Worm (Caenorhabditis elegans) whole organism, midembryonic: ENCODE measurements around the gene C14C10.2.

Experiments
- T22C8.4 ChIP-seq: fragments of 200-800 bp; sonication (Bioruptor generic); IDR thresholded peaks from 2 replicates; pipeline ENCODE4 v1.3.6; 2022; ENCODE audit warnings: missing genetic modification characterization, missing compliant biosample characterization
- cog-1 ChIP-seq: sonication (generic microtip); optimal IDR thresholded peaks from 2 replicates; lab custom pipeline; 2016; ENCODE audit warnings: missing genetic modification characterization, missing compliant biosample characterization
- flt-1 ChIP-seq: fragments of 200-800 bp; sonication (Bioruptor generic); IDR thresholded peaks from 2 replicates; pipeline ENCODE4 v1.3.6; 2022; ENCODE audit warnings: missing genetic modification characterization, missing compliant biosample characterization
- klf-2 ChIP-seq: fragments of 200-800 bp; sonication (Bioruptor generic); conservative IDR thresholded peaks from 2 replicates; pipeline ENCODE4 v1.3.6; 2022; ENCODE audit warnings: missing genetic modification reagents, missing genetic modification characterization, missing compliant biosample characterization
- med-1 ChIP-seq: sonication (generic microtip); optimal IDR thresholded peaks from 2 replicates; lab custom pipeline; 2017; ENCODE audit warnings: missing genetic modification characterization, mild to moderate bottlenecking, missing compliant biosample characterization, antibody characterized with exemption, missing genetic modification reagents; ENCODE audit not compliant: insufficient read depth
- ref-1 ChIP-seq: fragments of 200-800 bp; sonication (Bioruptor generic); conservative IDR thresholded peaks from 2 replicates; pipeline ENCODE4 v1.3.6; 2022; ENCODE audit warnings: missing genetic modification reagents, missing genetic modification characterization, missing compliant biosample characterization
- tab-1 ChIP-seq: fragments of 200-800 bp; sonication (Bioruptor generic); IDR thresholded peaks from 2 replicates; pipeline ENCODE4 v1.3.6; 2022; ENCODE audit warnings: missing genetic modification characterization, missing compliant biosample characterization
- ztf-23 ChIP-seq: fragments of 200-800 bp; sonication (Bioruptor generic); IDR thresholded peaks from 2 replicates; pipeline ENCODE4 v1.3.6; 2022; ENCODE audit warnings: missing genetic modification reagents, missing genetic modification characterization, missing compliant biosample characterization
- ztf-29 ChIP-seq: fragments of 200-800 bp; sonication (Bioruptor generic); IDR thresholded peaks from 2 replicates; pipeline ENCODE4 v1.3.6; 2022; ENCODE audit warnings: missing genetic modification reagents, missing genetic modification characterization, missing compliant biosample characterization

C14C10.2 gene

DNA sequence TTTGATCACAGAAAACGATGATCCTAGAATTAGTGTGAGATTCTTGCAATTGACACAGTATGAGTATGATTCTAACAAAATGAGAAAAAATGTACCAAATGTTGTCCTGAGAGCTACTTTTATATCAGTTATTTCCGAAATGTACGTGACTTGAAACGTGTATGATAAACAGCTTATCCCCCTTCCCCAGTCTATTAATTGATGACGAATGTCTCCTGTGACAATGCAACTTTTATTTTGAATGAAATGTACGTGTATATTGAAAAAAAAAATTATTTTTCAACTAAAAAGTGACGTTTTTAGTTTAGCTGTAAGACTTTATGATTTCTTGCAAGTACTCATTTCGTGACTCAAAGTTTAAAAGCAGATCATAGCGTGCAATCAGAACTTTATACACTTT is 22.0 kb downstream of the C14C10.2 start:
- TF ChIP-seq ztf-29 (GFP tag; lab: Robert Waterston, UW) (no peak), med-1 (GFP tag; lab: Kevin White, UChicago) (no peak), ref-1 (no peak), cog-1 (no peak), klf-2 (GFP tag; lab: Robert Waterston, UW) (no peak), ztf-23 (GFP tag; lab: Robert Waterston, UW) (no peak), flt-1 (no peak), tab-1 (no peak)

DNA sequence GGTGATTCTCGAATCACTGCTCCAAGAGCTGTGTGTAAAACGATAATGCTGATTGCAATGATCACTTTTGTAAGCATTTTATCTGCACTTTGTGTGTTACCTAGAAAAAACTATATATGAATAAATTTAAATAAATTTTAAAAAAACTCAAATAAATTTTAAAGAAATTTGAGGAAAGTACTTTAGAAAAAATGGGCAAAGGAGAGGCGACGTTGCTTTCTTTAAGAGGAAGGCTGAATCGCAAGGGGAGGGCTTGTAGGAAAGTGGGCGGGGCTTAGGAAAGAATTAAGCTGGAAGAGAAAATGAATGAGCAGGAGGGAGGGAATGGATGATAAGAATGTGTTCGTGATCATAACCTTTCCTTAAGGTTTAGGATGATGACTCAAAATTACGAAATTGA is 24.4 kb downstream of the C14C10.2 start, which contains the start of gene E02A10.4:
Gene E02A10.4, minus strand, starts transcription at position 101 of the 400 bp plus-strand sequence.
- TF ChIP-seq T22C8.4 (GFP tag; lab: Robert Waterston, UW) (no peak), ref-1 (no peak)

DNA sequence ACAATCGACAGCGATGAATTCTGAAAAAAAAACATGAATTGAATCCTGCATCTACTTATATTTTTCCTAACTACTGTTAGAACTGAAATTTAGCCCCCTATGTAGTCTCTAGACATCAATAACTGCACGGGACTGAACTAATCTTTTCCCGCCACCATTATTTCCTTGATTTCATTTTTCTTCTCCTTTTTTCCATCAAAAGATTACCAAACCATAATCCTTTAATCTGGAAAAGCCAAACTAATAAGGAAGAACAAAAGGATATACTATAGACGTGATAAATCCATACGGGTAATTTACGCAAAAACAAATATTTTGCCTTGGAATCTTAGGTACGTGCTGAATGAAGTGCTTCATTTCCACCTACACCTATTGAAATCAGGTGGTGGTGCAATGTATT is 25.0 kb downstream of the C14C10.2 start:
- TF ChIP-seq ztf-29 (GFP tag; lab: Robert Waterston, UW) (no peak), T22C8.4 (GFP tag; lab: Robert Waterston, UW) (no peak), ref-1 (no peak), flt-1 (no peak), cog-1 (no peak), klf-2 (GFP tag; lab: Robert Waterston, UW) (no peak), tab-1 (no peak), ztf-23 (GFP tag; lab: Robert Waterston, UW) (no peak), med-1 (GFP tag; lab: Kevin White, UChicago) (no peak)

DNA sequence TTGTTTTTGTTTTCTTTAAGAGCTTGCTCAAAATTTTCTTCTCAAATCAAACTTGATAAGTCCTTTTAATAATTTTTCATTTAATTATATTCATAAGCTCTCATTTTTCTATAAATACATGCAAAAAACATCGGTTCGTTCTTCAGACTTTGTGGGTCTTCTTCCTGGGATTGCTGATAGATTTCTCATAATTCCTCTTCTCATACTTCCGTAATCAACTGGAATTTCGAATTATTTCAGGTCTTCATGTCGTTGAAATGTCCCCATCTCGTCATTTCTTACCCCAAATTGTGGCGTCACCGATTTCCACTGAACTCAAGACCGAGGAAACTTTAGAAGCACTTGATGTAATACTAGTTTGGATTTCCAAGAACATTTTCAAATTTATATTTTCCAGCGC is 27.4 kb downstream of the C14C10.2 start:
- TF ChIP-seq flt-1 (no peak), tab-1 (no peak), cog-1 (no peak), ref-1 (no peak), med-1 (GFP tag; lab: Kevin White, UChicago) (no peak), klf-2 (GFP tag; lab: Robert Waterston, UW) (no peak), ztf-29 (GFP tag; lab: Robert Waterston, UW) (no peak)

DNA sequence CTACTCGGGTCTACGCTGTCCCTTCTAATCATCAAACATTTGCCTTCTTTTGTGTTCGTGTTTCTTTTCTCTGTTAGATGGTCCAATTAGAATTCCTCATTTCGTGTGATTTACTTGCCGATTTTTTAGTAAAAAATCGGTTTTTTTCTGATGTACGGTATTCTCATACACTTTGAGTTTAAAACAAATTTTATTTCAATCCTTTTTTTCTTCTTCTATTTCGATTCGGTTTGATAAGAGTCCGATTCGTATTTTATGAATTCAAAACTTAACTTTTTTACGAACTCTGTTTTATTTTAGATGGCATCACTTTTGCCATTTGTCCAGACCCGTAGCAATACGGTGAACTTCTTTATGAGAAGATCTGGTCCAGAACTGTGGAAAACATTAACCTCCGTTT is 29.1 kb downstream of the C14C10.2 start, which contains the start of gene mrps-5:
Gene mrps-5, plus strand, starts transcription at position 301 of the 400 bp plus-strand sequence.
- TF ChIP-seq tab-1 (no peak), T22C8.4 (GFP tag; lab: Robert Waterston, UW) (no peak), ztf-29 (GFP tag; lab: Robert Waterston, UW) (no peak), ztf-23 (GFP tag; lab: Robert Waterston, UW) (no peak), cog-1 (no peak), klf-2 (GFP tag; lab: Robert Waterston, UW) (no peak), med-1 (GFP tag; lab: Kevin White, UChicago) (no peak), ref-1 (no peak), flt-1 (no peak)

DNA sequence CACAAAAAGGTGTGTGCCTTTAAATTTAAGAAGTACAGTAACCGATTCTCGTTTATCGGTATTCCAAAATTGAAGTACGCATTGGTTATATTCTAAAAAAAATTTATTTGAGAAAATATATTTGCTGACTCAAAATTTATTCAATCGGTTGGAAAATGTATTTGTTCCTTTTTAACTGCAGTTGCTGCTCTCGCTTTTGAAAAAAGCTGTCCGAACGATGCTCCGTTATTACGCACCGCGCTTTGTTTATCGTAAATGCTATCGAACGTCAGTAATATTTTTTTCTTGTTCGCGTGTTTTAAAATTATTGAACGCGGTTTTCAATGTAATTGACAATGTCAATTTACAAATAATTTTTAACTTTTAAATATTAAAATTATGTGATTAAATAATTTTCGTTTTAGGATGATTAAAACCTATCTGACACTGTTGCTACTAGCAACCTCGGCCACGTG is 31.9 kb downstream of the C14C10.2 start, which contains the start of gene sel-1:
Gene sel-1, plus strand, starts transcription at position 405 of the 455 bp plus-strand sequence.
- TF ChIP-seq ztf-23 (GFP tag; lab: Robert Waterston, UW) (no peak), flt-1 (no peak), cog-1 (no peak), klf-2 (GFP tag; lab: Robert Waterston, UW) (no peak), T22C8.4 (GFP tag; lab: Robert Waterston, UW) (no peak), tab-1 (no peak)

DNA sequence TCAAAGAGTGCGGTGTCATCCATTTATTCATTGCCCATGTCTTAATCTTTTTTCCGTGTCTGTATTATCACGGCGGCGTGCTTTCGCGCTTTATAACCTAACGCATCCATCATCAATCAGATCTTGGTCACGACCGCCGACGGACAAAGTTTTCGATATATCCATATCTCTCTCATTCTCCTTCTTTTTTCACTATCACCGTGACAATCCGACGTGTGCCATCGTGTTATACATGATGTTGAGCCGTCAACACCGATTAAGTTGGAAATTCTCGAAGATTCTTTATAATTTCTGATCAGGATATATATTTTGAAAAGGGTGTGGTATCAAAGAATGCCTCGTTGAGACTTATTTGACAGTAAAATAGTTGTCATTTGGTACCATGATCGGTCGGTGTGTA is 35.4 kb downstream of the C14C10.2 start:
- TF ChIP-seq cog-1 (no peak), ztf-29 (GFP tag; lab: Robert Waterston, UW) (no peak), tab-1 (no peak), ztf-23 (GFP tag; lab: Robert Waterston, UW) (no peak), T22C8.4 (GFP tag; lab: Robert Waterston, UW) (no peak), med-1 (GFP tag; lab: Kevin White, UChicago) (no peak), flt-1 (no peak), ref-1 (no peak), klf-2 (GFP tag; lab: Robert Waterston, UW) (no peak)

DNA sequence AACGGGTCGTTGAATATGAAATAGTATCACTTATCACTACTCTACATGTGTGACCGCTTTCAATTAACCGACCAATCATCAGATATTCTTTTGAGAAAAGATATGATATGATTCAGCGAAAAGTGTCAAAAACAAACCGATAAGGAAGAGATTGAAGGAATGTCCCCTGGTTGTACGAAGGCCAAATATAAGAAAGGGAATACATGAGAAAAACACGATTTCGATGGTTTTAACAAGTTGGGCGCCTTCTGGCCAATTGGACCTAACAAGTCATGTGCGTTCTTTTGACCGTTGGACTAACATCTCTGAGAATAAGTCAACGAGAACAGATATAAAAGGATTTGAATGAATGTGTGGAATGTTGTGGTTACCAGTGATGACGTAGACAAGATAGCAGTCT is 36.4 kb downstream of the C14C10.2 start:
- TF ChIP-seq ref-1 (no peak), klf-2 (GFP tag; lab: Robert Waterston, UW) (no peak), tab-1 (no peak), ztf-29 (GFP tag; lab: Robert Waterston, UW) (no peak), med-1 (GFP tag; lab: Kevin White, UChicago) (no peak), T22C8.4 (GFP tag; lab: Robert Waterston, UW) (no peak), flt-1 (no peak), cog-1 (no peak), ztf-23 (GFP tag; lab: Robert Waterston, UW) (no peak)

DNA sequence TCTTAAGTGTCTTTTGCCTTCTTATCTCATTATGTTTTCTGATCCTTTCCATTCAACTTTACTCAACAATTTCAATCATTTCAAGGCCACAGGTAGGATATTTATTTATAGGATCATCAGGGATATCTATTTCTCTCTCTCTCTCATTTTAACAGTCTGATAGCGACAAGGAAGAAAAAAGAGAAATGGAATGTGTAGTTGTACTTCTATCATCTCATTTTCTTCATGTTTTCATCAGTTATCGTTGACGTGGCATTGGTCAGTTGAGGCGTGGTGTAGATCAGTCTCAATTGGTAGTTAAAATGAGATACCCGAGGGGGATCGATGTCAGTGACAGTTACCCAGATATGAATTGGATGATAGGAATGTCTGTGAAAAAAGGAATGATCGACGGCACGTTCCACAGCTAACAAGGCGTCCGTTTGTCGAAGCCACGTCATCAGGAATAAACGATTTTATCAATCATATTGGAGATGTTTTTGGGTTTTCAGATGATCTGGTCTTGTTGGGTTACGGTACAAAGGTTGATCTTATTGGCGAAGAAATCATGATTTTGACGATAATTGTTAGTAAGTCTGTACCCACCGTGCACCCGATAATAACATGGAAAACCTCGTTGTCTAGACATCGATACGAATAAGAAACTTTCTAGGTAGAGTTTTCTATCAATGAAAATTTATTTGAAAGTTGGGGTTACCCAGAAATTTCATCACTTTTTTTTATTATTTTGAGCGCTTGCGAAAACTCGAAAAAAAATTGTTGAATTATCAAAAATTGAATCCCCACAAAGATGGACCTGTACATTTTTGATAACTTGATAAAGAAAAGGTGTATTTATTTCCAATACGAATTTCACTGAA is 37.9 kb downstream of the C14C10.2 start:
- TF ChIP-seq ztf-23 (GFP tag; lab: Robert Waterston, UW) (no peak), T22C8.4 (GFP tag; lab: Robert Waterston, UW) (no peak), tab-1 (no peak), ref-1 (no peak), flt-1 (no peak), cog-1 (no peak), ztf-29 (GFP tag; lab: Robert Waterston, UW) (no peak), klf-2 (GFP tag; lab: Robert Waterston, UW) (no peak), med-1 (GFP tag; lab: Kevin White, UChicago) (no peak)

DNA sequence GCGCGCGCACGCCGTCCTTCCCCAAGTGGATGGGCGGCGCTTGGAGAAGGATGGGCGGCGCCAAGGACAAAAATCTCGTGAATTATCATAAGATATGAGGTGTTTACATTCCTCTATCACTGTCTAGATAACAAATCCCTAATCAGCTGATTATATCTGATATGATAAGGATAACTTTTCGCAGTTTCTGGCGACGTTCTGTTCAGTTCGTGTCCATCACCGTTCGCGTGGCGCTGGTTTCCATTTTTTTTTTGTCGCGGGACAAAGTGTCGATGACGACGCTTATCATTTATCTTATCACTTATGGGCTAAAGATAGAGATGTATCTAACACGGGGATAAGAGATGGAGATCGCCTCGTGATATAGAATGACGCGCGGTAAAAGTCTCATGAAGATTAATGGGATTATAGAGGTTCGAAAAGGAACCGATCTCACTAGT is 39.0 kb downstream of the C14C10.2 start:
- TF ChIP-seq med-1 (GFP tag; lab: Kevin White, UChicago), result no peak
- no peak for TF ChIP-seq tab-1
- TF ChIP-seq cog-1, result no peak
- no peak for TF ChIP-seq ref-1
- TF ChIP-seq T22C8.4 (GFP tag; lab: Robert Waterston, UW), result no peak
- TF ChIP-seq ztf-29 (GFP tag; lab: Robert Waterston, UW), result no peak
- no peak for TF ChIP-seq klf-2 (GFP tag; lab: Robert Waterston, UW)
- no peak for TF ChIP-seq ztf-23 (GFP tag; lab: Robert Waterston, UW)
- TF ChIP-seq flt-1, result no peak
